Fruit fly (Drosophila melanogaster): Measurements from ENCODE around the gene INPP5E.
A peak's percentile ranks its signal among the peaks of the same experiment; 100 is the strongest.

INPP5E gene

DNA sequence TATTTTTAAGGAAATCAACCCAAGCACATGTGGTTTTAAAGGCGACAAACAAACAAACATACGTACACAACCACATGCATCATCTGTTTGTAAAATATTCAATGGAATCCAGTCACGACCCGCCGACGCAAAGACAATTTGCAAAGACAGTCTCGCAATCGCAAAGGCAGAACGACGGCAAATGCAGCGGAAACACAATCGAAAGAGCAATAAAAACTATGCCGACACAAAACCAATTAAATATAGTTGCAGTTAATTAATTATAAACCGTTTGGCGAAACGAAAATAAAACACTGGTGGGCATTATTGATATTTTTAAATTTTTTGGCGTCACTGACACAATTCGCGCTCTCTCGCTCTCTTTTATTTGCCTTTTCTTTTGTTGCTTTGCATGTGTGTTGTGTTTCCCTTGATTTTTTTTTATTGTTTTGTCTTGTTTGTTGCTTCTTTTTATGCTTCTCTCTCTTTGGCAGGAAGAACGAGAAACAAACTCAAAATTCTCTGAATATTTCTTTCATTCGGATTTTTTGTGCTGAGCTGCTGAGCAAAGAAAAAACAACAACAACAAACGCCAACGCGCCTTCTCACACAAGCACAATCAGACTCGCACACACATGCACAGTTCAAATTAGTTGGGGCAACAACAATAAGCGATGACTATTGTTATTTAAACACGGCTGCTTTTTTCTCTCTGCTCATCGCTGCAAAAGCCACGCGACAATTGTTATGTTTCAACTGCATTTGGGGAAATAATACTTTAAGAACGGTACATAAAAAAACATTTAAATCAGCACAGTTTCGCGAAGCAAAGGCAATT is 11.7 kb upstream of the INPP5E start (continued):
- no peak for TF ChIP-seq MESR4 (GFP tag; optimal IDR thresholded peaks at IDR 0.05)
- peak; percentile 15; the same call in 1 of the 2 replicates for TF ChIP-seq bbx (GFP tag; IDR thresholded peaks at IDR 0.05; ENCODE audit: partially characterized antibody)
- TF ChIP-seq gcm (GFP tag; optimal IDR thresholded peaks at IDR 0.05), result no peak
- peak; percentile 4 for TF ChIP-seq lbe (GFP tag; optimal IDR thresholded peaks at IDR 0.05)
- TF ChIP-seq bsh (GFP tag; optimal IDR thresholded peaks at IDR 0.05), result peak in 1 of 2 experiments; percentile 75
- TF ChIP-seq Ptx1 (GFP tag; IDR thresholded peaks at IDR 0.05), result no peak
- peak; percentile 16 for TF ChIP-seq HmgZ (tag; optimal IDR thresholded peaks at IDR 0.05)
- TF ChIP-seq nom (GFP tag; optimal IDR thresholded peaks at IDR 0.05), result peak; percentile 88
- peak; percentile 68; the same call in 1 of the 3 replicates for TF ChIP-seq CG2199 (GFP tag; IDR thresholded peaks at IDR 0.05)
- TF ChIP-seq CG6813 (GFP tag; optimal IDR thresholded peaks at IDR 0.05), result no peak
- peak; percentile 58 to 84 for TF ChIP-seq Trl (optimal IDR thresholded peaks at IDR 0.05)
- TF ChIP-seq Trl (GFP tag; optimal IDR thresholded peaks at IDR 0.05), result no peak
- peak; percentile 86; the same call in 2 of the 4 replicates for TF ChIP-seq chinmo (GFP tag; IDR thresholded peaks at IDR 0.05; ENCODE audit: partially characterized antibody)
- no peak for TF ChIP-seq p53 (GFP tag; optimal IDR thresholded peaks at IDR 0.05)
- no peak for TF ChIP-seq BEAF-32 (GFP tag; optimal IDR thresholded peaks at IDR 0.05)
- peak; percentile 2 for TF ChIP-seq CG12769 (tag; optimal IDR thresholded peaks at IDR 0.05)
- 0 out of 2 replicates have a peak, but pooled peaks have one; percentile 7 for TF ChIP-seq vvl (GFP tag; IDR thresholded peaks at IDR 0.05)
- TF ChIP-seq D (optimal IDR thresholded peaks at IDR 0.05), result no peak
- no peak for TF ChIP-seq D (GFP tag; optimal IDR thresholded peaks at IDR 0.05)
- peak; percentile 50 for TF ChIP-seq Aef1 (GFP tag; IDR thresholded peaks at IDR 0.05)
- peak; percentile 72 for TF ChIP-seq sqz (GFP tag; optimal IDR thresholded peaks at IDR 0.05)
- no peak for TF ChIP-seq stc (GFP tag; IDR thresholded peaks at IDR 0.05)
- TF ChIP-seq CG13287 (GFP tag; IDR thresholded peaks at IDR 0.05; ENCODE audit: partially characterized antibody), result 0 out of 2 replicates have a peak, but pooled peaks have one; percentile 6
- TF ChIP-seq Med (GFP tag), result peak; percentile 68
- TF ChIP-seq Atf6 (GFP tag; IDR thresholded peaks at IDR 0.05), result no peak
- no peak for TF ChIP-seq fd96Cb (tag; optimal IDR thresholded peaks at IDR 0.05)
- TF ChIP-seq CG34422 (GFP tag; IDR thresholded peaks at IDR 0.05), result 0 out of 3 replicates have a peak, but pooled peaks have one; percentile 41
- peak; percentile 95 for TF ChIP-seq sd (tag; optimal IDR thresholded peaks at IDR 0.05)
- TF ChIP-seq CG4360 (GFP tag; IDR thresholded peaks at IDR 0.05), result peak; percentile 96
- TF ChIP-seq corto (GFP tag; optimal IDR thresholded peaks at IDR 0.05), result peak; percentile 33

DNA sequence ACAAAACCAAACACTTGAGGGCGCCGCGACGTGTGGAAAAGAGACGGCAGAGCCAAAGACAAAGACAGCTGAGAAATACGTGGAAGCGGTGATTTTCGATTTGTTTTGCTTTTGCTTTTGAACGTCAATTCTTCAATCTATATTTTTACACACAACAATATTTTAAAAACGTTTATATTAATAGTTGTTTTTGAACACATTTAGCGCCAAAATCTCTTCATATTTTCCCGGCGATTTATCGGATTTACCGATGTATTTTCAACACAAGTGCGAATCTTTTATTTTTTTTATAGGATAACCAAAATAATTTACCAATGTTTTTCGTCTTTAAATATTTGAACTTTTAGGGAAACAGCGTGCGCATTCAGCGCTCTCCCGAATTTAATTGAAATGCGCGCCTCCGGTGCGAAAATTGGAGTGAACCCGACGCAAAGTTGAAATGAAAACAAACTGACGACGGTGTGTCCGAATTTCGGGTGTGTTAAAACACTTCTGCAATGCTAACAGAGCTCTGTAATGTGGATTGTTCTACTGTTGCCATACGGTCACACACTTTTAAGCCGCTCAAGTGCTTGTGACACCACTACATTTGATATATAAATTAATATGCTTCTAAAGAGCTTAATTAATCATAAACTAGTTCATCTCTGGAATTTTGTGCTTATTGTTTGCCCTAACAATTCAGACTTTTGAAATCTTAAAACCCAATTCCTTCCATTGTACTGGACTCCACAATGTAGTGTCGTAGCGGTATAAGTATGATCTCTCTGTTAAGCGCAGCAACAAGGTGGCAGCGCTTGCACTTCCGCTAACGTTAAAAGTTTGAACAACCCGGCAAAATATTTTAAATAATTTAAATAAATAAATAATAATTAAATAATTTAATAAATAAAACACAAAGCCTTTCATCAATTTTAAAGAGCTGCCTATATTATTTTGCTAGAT is 10.8 kb upstream of the INPP5E start, which contains the start of gene app:
Gene app (minus strand): TSS at position 499 of the 945 bp plus-strand sequence.
- TF ChIP-seq CG6254 (GFP tag; optimal IDR thresholded peaks at IDR 0.05), result peak; percentile 73
- peak; percentile 91 for TF ChIP-seq CG9817 (tag; optimal IDR thresholded peaks at IDR 0.05)
- peak; percentile 70 for TF ChIP-seq Dad (GFP tag; optimal IDR thresholded peaks at IDR 0.05)
- TF ChIP-seq CG33557 (GFP tag; optimal IDR thresholded peaks at IDR 0.05), result peak; percentile 82
- peak; percentile 95 for TF ChIP-seq ken (GFP tag; IDR thresholded peaks at IDR 0.05)
- TF ChIP-seq CG14710 (tag; optimal IDR thresholded peaks at IDR 0.05), result peak; percentile 94
- no peak for TF ChIP-seq tll (GFP tag; optimal IDR thresholded peaks at IDR 0.05)
- 0 out of 3 replicates have a peak, but pooled peaks have one; percentile 55 for TF ChIP-seq jigr1 (GFP tag; IDR thresholded peaks at IDR 0.05)
- peak; percentile 56 for TF ChIP-seq CG2875 (GFP tag; optimal IDR thresholded peaks at IDR 0.05)
- TF ChIP-seq CG30431 (GFP tag; optimal IDR thresholded peaks at IDR 0.05), result peak; percentile 82
- peak; percentile 73; the same call in 1 of the 2 replicates for TF ChIP-seq CG4404 (GFP tag; IDR thresholded peaks at IDR 0.05)
- TF ChIP-seq CG12071 (GFP tag; optimal IDR thresholded peaks at IDR 0.05), result peak; percentile 87
- peak; percentile 80 for TF ChIP-seq Mad (GFP tag; optimal IDR thresholded peaks at IDR 0.05)
- peak; percentile 75 for TF ChIP-seq tin (GFP tag; optimal IDR thresholded peaks at IDR 0.05)
- TF ChIP-seq Stat92E (GFP tag; optimal IDR thresholded peaks at IDR 0.05), result no peak
- peak; percentile 23 for TF ChIP-seq Dp (GFP tag; optimal IDR thresholded peaks at IDR 0.05)

Data from whole organism, embryonic.